Fruit fly (Drosophila melanogaster) whole organism, adult: ENCODE measurements around the gene sty.

ENCODE experiments used
- CG11617 ChIP-seq: fragments of 200-800 bp; sonication (Bioruptor generic); optimal IDR thresholded peaks from 2 replicates; lab custom pipeline; 2017; ENCODE audit warnings: mild to moderate bottlenecking, missing biosample characterization, missing genetic modification reagents, missing genetic modification characterization
- CG12768 ChIP-seq: fragments of 200-800 bp; sonication (Bioruptor generic); optimal IDR thresholded peaks from 2 replicates; lab custom pipeline; 2017; ENCODE audit warnings: missing biosample characterization, missing genetic modification characterization, mild to moderate bottlenecking, moderate library complexity, missing genetic modification reagents
- CG14711 ChIP-seq: fragments of 200-800 bp; sonication (Bioruptor generic); optimal IDR thresholded peaks from 2 replicates; lab custom pipeline; 2018; ENCODE audit warnings: missing biosample characterization, mild to moderate bottlenecking, missing genetic modification characterization, moderate library complexity
- CG1620 ChIP-seq: fragments of 200-800 bp; sonication (Bioruptor generic); optimal IDR thresholded peaks from 2 replicates; lab custom pipeline; 2016; ENCODE audit warnings: missing biosample characterization, missing genetic modification characterization
- CG33017 ChIP-seq: fragments of 200-800 bp; sonication (Bioruptor generic); optimal IDR thresholded peaks from 2 replicates; lab custom pipeline; 2018; ENCODE audit warnings: missing biosample characterization, mild to moderate bottlenecking, missing genetic modification characterization, moderate library complexity
- CG5204 ChIP-seq: fragments of 200-800 bp; sonication (Bioruptor generic); optimal IDR thresholded peaks from 2 replicates; lab custom pipeline; 2016; ENCODE audit warnings: missing biosample characterization, missing genetic modification characterization
- CG7045 ChIP-seq: fragments of 200-800 bp; sonication (Bioruptor generic); optimal IDR thresholded peaks from 2 replicates; lab custom pipeline; 2017; ENCODE audit warnings: missing biosample characterization, mild to moderate bottlenecking, missing genetic modification characterization
- CG7101 ChIP-seq: fragments of 200-800 bp; sonication (Bioruptor generic); optimal IDR thresholded peaks from 2 replicates; lab custom pipeline; 2018; ENCODE audit warnings: missing biosample characterization, mild to moderate bottlenecking, missing genetic modification characterization, moderate library complexity
- Clk ChIP-seq: fragments of 200-800 bp; sonication (Bioruptor generic); optimal IDR thresholded peaks from 2 replicates; lab custom pipeline; 2017; ENCODE audit warnings: missing biosample characterization, missing genetic modification characterization
- Crg-1 ChIP-seq: fragments of 200-800 bp; sonication (Bioruptor generic); optimal IDR thresholded peaks from 2 replicates; lab custom pipeline; 2016; ENCODE audit warnings: missing biosample characterization, missing genetic modification characterization
- Hr96 ChIP-seq: fragments of 200-800 bp; sonication (Bioruptor generic); optimal IDR thresholded peaks from 2 replicates; lab custom pipeline; 2016; ENCODE audit warnings: missing biosample characterization, missing genetic modification characterization
- Mnt ChIP-seq: fragments of 200-800 bp; sonication (Bioruptor generic); optimal IDR thresholded peaks from 2 replicates; lab custom pipeline; 2016; ENCODE audit warnings: missing biosample characterization, mild to moderate bottlenecking, missing genetic modification characterization
- bab1 ChIP-seq: fragments of 200-800 bp; sonication (Bioruptor generic); optimal IDR thresholded peaks from 3 replicates; lab custom pipeline; 2019; ENCODE audit warnings: missing biosample characterization, mild to moderate bottlenecking, missing genetic modification characterization, moderate library complexity
- cic ChIP-seq: fragments of 200-800 bp; sonication (Bioruptor generic); optimal IDR thresholded peaks from 2 replicates; lab custom pipeline; 2017; ENCODE audit warnings: missing biosample characterization, mild to moderate bottlenecking, missing genetic modification characterization, moderate library complexity
- cnc ChIP-seq, 2 experiments: fragments of >200 bp; optimal IDR thresholded peaks; 2 replicates each; lab custom pipeline; 2017
- kay ChIP-seq: fragments of 200-800 bp; sonication (Bioruptor generic); peaks from one replicate; lab custom pipeline; 2016; ENCODE audit warnings: missing biosample characterization, missing genetic modification characterization, borderline replicate concordance
- ovo ChIP-seq: fragments of 200-800 bp; sonication (Bioruptor generic); optimal IDR thresholded peaks from 2 replicates; lab custom pipeline; 2016; ENCODE audit warnings: missing biosample characterization, missing genetic modification characterization
- pad ChIP-seq: fragments of 200-800 bp; sonication (Bioruptor generic); optimal IDR thresholded peaks from 3 replicates; lab custom pipeline; 2017; ENCODE audit warnings: missing biosample characterization, missing genetic modification characterization, mild to moderate bottlenecking, moderate library complexity, missing genetic modification reagents
- tj ChIP-seq: fragments of 200-800 bp; sonication (Bioruptor generic); optimal IDR thresholded peaks from 3 replicates; lab custom pipeline; 2017; ENCODE audit warnings: missing biosample characterization, mild to moderate bottlenecking, missing genetic modification characterization, moderate library complexity
- toe ChIP-seq: fragments of 200-800 bp; sonication (Bioruptor generic); optimal IDR thresholded peaks from 2 replicates; lab custom pipeline; 2016; ENCODE audit warnings: missing biosample characterization, missing genetic modification characterization

Gene sty

dm6 chr3L:3432656-3433344, 8.1 kb upstream of the sty start:
- TF ChIP-seq Crg-1 (GFP tag; lab: Kevin White, UChicago) (no peak), ovo (no peak), Clk (GFP tag; lab: Kevin White, UChicago) (no peak), CG12768 (peak; percentile 43), CG7101 (peak; percentile 82), toe (GFP tag; lab: Kevin White, UChicago) (peak; percentile 21), cic (GFP tag; lab: Kevin White, UChicago) (peak; percentile 41), tj (GFP tag; lab: Kevin White, UChicago) (peak; percentile 35), Hr96 (GFP tag; lab: Kevin White, UChicago) (peak; percentile 22), CG33017 (peak; percentile 66), kay (GFP tag; lab: Kevin White, UChicago) (peak; percentile 89), CG7045 (peak; percentile 69), CG11617 (peak; percentile 59), bab1 (GFP tag; lab: Kevin White, UChicago) (no peak), pad (GFP tag; lab: Kevin White, UChicago) (peak; percentile 45), cnc (optimal IDR thresholded peaks at IDR 0.05; lab: Kevin White, UChicago) (no peak), CG14711 (tag; lab: Kevin White, UChicago) (peak; percentile 69), Mnt (peak; percentile 39), CG1620 (GFP tag; lab: Kevin White, UChicago) (no peak), CG5204 (GFP tag; lab: Kevin White, UChicago) (peak; percentile 60)

- TF ChIP-seq bab1 (GFP tag; lab: Kevin White, UChicago), result no peak
- TF ChIP-seq CG11617, result no peak
- TF ChIP-seq CG14711 (tag; lab: Kevin White, UChicago), result no peak
- TF ChIP-seq cnc (optimal IDR thresholded peaks at IDR 0.05; lab: Kevin White, UChicago), result no peak
- peak; percentile 60 for TF ChIP-seq cic (GFP tag; lab: Kevin White, UChicago)
- no peak for TF ChIP-seq ovo
- peak; percentile 21 for TF ChIP-seq CG12768
- no peak for TF ChIP-seq CG7101
- TF ChIP-seq tj (GFP tag; lab: Kevin White, UChicago), result no peak
- no peak for TF ChIP-seq CG7045
- no peak for TF ChIP-seq CG33017
These were observed 6.4 kb upstream of the sty start for dm6 chr3L:3431061-3431648.

- TF ChIP-seq cnc (optimal IDR thresholded peaks at IDR 0.05; lab: Kevin White, UChicago), result no peak
- TF ChIP-seq CG33017, result no peak
- TF ChIP-seq CG11617, result no peak
- TF ChIP-seq cic (GFP tag; lab: Kevin White, UChicago), result no peak
- no peak for TF ChIP-seq CG12768
- no peak for TF ChIP-seq bab1 (GFP tag; lab: Kevin White, UChicago)
- TF ChIP-seq kay (GFP tag; lab: Kevin White, UChicago), result no peak
- TF ChIP-seq pad (GFP tag; lab: Kevin White, UChicago), result peak; percentile 41
These were observed 2.3 kb upstream of the sty start for dm6 chr3L:3427037-3427436.

- TF ChIP-seq Hr96 (GFP tag; lab: Kevin White, UChicago) (no peak), tj (GFP tag; lab: Kevin White, UChicago) (peak; percentile 8)
These were observed 1.7 kb downstream of the sty start for dm6 chr3L:3423006-3423405.

dm6 chr3L:3420674-3421073, 4.1 kb downstream of the sty start:
- TF ChIP-seq Mnt (no peak), CG7045 (no peak), kay (GFP tag; lab: Kevin White, UChicago) (no peak), CG33017 (no peak)

dm6 chr3L:3420237-3420643, 4.5 kb downstream of the sty start:
- no peak for TF ChIP-seq Hr96 (GFP tag; lab: Kevin White, UChicago)
- TF ChIP-seq CG11617, result no peak
- no peak for TF ChIP-seq toe (GFP tag; lab: Kevin White, UChicago)
- peak; percentile 26 for TF ChIP-seq CG14711 (tag; lab: Kevin White, UChicago)
- peak; percentile 71 for TF ChIP-seq tj (GFP tag; lab: Kevin White, UChicago)
- no peak for TF ChIP-seq CG12768
- TF ChIP-seq cnc (optimal IDR thresholded peaks at IDR 0.05; lab: Kevin White, UChicago), result no peak
- no peak for TF ChIP-seq ovo
- TF ChIP-seq kay (GFP tag; lab: Kevin White, UChicago), result no peak
- TF ChIP-seq pad (GFP tag; lab: Kevin White, UChicago), result no peak
- TF ChIP-seq CG7101, result no peak
- TF ChIP-seq CG33017, result peak; percentile 10
- TF ChIP-seq CG1620 (GFP tag; lab: Kevin White, UChicago), result no peak
- TF ChIP-seq Mnt, result peak; percentile 24
- no peak for TF ChIP-seq Clk (GFP tag; lab: Kevin White, UChicago)
- no peak for TF ChIP-seq CG7045
- TF ChIP-seq CG5204 (GFP tag; lab: Kevin White, UChicago), result no peak
- no peak for TF ChIP-seq bab1 (GFP tag; lab: Kevin White, UChicago)
- peak; percentile 100 for TF ChIP-seq cic (GFP tag; lab: Kevin White, UChicago)
- no peak for TF ChIP-seq Crg-1 (GFP tag; lab: Kevin White, UChicago)
